Worm (Caenorhabditis elegans) whole organism, young adult: ENCODE measurements around the gene R07B7.6.

Experiments used
- B0035.1 ChIP-seq: sonication (generic microtip); optimal IDR thresholded peaks from 2 replicates; lab custom pipeline; 2016; ENCODE audit warnings: missing genetic modification characterization, mild to moderate bottlenecking, missing compliant biosample characterization, missing genotype, missing genetic modification reagents
- C17E4.6 ChIP-seq: fragments of 200-800 bp; sonication (Bioruptor generic); IDR thresholded peaks from 2 replicates; pipeline ENCODE4 v1.3.6; 2022; ENCODE audit warnings: missing genetic modification reagents, missing genetic modification characterization, missing compliant biosample characterization
- F10E7.11 ChIP-seq: sonication (generic microtip); optimal IDR thresholded peaks from 2 replicates; lab custom pipeline; 2017; ENCODE audit warnings: mild to moderate bottlenecking, missing genetic modification characterization, moderate library complexity, missing compliant biosample characterization
- F23B12.7 ChIP-seq: sonication (generic microtip); optimal IDR thresholded peaks from 2 replicates; lab custom pipeline; 2017; ENCODE audit warnings: missing genetic modification characterization, mild to moderate bottlenecking, missing compliant biosample characterization, antibody characterized with exemption, moderate library complexity; ENCODE audit not compliant: insufficient read depth
- F57C9.4 ChIP-seq: sonication (generic microtip); optimal IDR thresholded peaks from 2 replicates; lab custom pipeline; 2017; ENCODE audit warnings: mild to moderate bottlenecking, missing genetic modification characterization, missing compliant biosample characterization
- T07F8.4 ChIP-seq: sonication (generic microtip); optimal IDR thresholded peaks from 2 replicates; lab custom pipeline; 2016; ENCODE audit warnings: mild to moderate bottlenecking, missing genetic modification characterization, moderate library complexity, missing compliant biosample characterization
- T26A5.8 ChIP-seq: sonication (generic microtip); optimal IDR thresholded peaks from 2 replicates; lab custom pipeline; 2016; ENCODE audit warnings: missing genetic modification characterization, missing compliant biosample characterization
- Y53G8AR.9 ChIP-seq: fragments of 200-800 bp; sonication (Bioruptor generic); conservative IDR thresholded peaks from 2 replicates; pipeline ENCODE4 v1.3.6; 2022; ENCODE audit warnings: missing genetic modification reagents, missing genetic modification characterization, missing compliant biosample characterization
- ZK185.1 ChIP-seq: sonication (generic microtip); optimal IDR thresholded peaks from 2 replicates; lab custom pipeline; 2016; ENCODE audit warnings: mild to moderate bottlenecking, missing genetic modification characterization, missing compliant biosample characterization; ENCODE audit not compliant: poor library complexity, severe bottlenecking
- athp-1 ChIP-seq: sonication (generic microtip); optimal IDR thresholded peaks from 2 replicates; lab custom pipeline; 2017; ENCODE audit warnings: mild to moderate bottlenecking, missing genetic modification characterization, missing compliant biosample characterization
- attf-3 ChIP-seq: fragments of 200-800 bp; sonication (Bioruptor generic); conservative IDR thresholded peaks from 2 replicates; pipeline ENCODE4 v1.3.6; 2022; ENCODE audit warnings: missing genetic modification reagents, missing genetic modification characterization, missing compliant biosample characterization
- cebp-1 ChIP-seq, 2 experiments: fragments of 200-800 bp in 1 of 2; sonication (Bioruptor generic) in 1 of 2; sonication (generic microtip) in 1 of 2; IDR thresholded peaks in 1 of 2; optimal IDR thresholded peaks in 1 of 2; 2 replicates each; pipeline versions ENCODE4 v1.3.6 to Lab custom; 2017 to 2022; ENCODE audit warnings: missing compliant biosample characterization in 2 of 2, missing genetic modification characterization in 2 of 2, mild to moderate bottlenecking in 1 of 2, missing genetic modification reagents in 1 of 2, moderate library complexity in 1 of 2
- die-1 ChIP-seq: sonication (generic microtip); optimal IDR thresholded peaks from 2 replicates; lab custom pipeline; 2016; ENCODE audit warnings: missing genotype, mild to moderate bottlenecking, missing genetic modification characterization, missing compliant biosample characterization
- dox-1 ChIP-seq: fragments of 200-800 bp; sonication (Bioruptor generic); IDR thresholded peaks from 2 replicates; pipeline ENCODE4 v1.3.6; 2022; ENCODE audit warnings: missing genetic modification reagents, missing genetic modification characterization, missing compliant biosample characterization
- dpff-1 ChIP-seq: sonication (generic microtip); optimal IDR thresholded peaks from 2 replicates; lab custom pipeline; 2017; ENCODE audit warnings: mild to moderate bottlenecking, missing genetic modification characterization, missing compliant biosample characterization
- gei-17 ChIP-seq: fragments of 200-800 bp; sonication (Bioruptor generic); optimal IDR thresholded peaks from 2 replicates; lab custom pipeline; 2018; ENCODE audit warnings: mild to moderate bottlenecking, missing genetic modification characterization, missing compliant biosample characterization
- him-1 ChIP-seq: sonication (generic microtip); optimal IDR thresholded peaks from 2 replicates; lab custom pipeline; 2016; ENCODE audit warnings: missing genotype, missing genetic modification reagents, missing genetic modification characterization, missing compliant biosample characterization
- hmg-20 ChIP-seq: fragments of 200-800 bp; sonication (Bioruptor generic); IDR thresholded peaks from 2 replicates; pipeline ENCODE4 v1.3.6; 2022; ENCODE audit warnings: missing genetic modification reagents, missing genetic modification characterization, missing compliant biosample characterization
- lin-40 ChIP-seq: sonication (generic microtip); optimal IDR thresholded peaks from 2 replicates; lab custom pipeline; 2016; ENCODE audit warnings: missing genetic modification characterization, mild to moderate bottlenecking, missing compliant biosample characterization, missing genotype, missing genetic modification reagents
- madf-3 ChIP-seq: fragments of 200-800 bp; sonication (Bioruptor generic); IDR thresholded peaks from 2 replicates; pipeline ENCODE4 v1.3.6; 2022; ENCODE audit warnings: missing genetic modification reagents, missing genetic modification characterization, missing compliant biosample characterization
- madf-8 ChIP-seq: fragments of 200-800 bp; sonication (Bioruptor generic); conservative IDR thresholded peaks from 2 replicates; pipeline ENCODE4 v1.3.6; 2022; ENCODE audit warnings: missing genetic modification reagents, missing genetic modification characterization, missing compliant biosample characterization
- mcd-1 ChIP-seq: fragments of 200-800 bp; sonication (Bioruptor generic); IDR thresholded peaks from 2 replicates; pipeline ENCODE4 v1.3.6; 2022; ENCODE audit warnings: missing genetic modification reagents, missing genetic modification characterization, missing compliant biosample characterization
- mes-4 ChIP-seq: sonication (generic microtip); optimal IDR thresholded peaks from 2 replicates; lab custom pipeline; 2016; ENCODE audit warnings: missing genotype, missing genetic modification characterization, missing compliant biosample characterization
- nhr-27 ChIP-seq: fragments of 200-800 bp; sonication (Bioruptor generic); optimal IDR thresholded peaks from 2 replicates; lab custom pipeline; 2018; ENCODE audit warnings: mild to moderate bottlenecking, missing genetic modification characterization, moderate library complexity, missing compliant biosample characterization
- pbrm-1 ChIP-seq: fragments of 200-800 bp; sonication (Bioruptor generic); IDR thresholded peaks from 2 replicates; pipeline ENCODE4 v1.3.6; 2022; ENCODE audit warnings: missing genetic modification reagents, missing genetic modification characterization, missing compliant biosample characterization
- repo-1 ChIP-seq: sonication (generic microtip); optimal IDR thresholded peaks from 2 replicates; lab custom pipeline; 2017; ENCODE audit warnings: mild to moderate bottlenecking, missing genetic modification characterization, missing compliant biosample characterization
- rpc-1 ChIP-seq, 2 experiments: fragments of 150-350 bp in 1 of 2; sonication (generic microtip) in 1 of 2; optimal IDR thresholded peaks; 2 replicates each; lab custom pipeline; 2014 to 2018; ENCODE audit warnings: missing biosample characterization in 1 of 2, missing genetic modification characterization in 1 of 2, missing genetic modification reagents in 1 of 2, missing genotype in 1 of 2
- snpc-4 ChIP-seq, 5 experiments: fragments of 150-350 bp in 1 of 5; sonication (generic microtip) in 4 of 5; optimal IDR thresholded peaks; 2 replicates each; lab custom pipeline; 2014 to 2018; ENCODE audit warnings: missing genetic modification characterization in 5 of 5, missing biosample characterization in 3 of 5, antibody characterized with exemption in 2 of 5, mild to moderate bottlenecking in 2 of 5, missing compliant biosample characterization in 2 of 5, missing genotype in 2 of 5, moderate library complexity in 2 of 5, missing genetic modification reagents in 1 of 5
- xnd-1 ChIP-seq: sonication (generic microtip); optimal IDR thresholded peaks from 2 replicates; lab custom pipeline; 2016; ENCODE audit warnings: missing genotype, missing genetic modification reagents, missing genetic modification characterization, missing compliant biosample characterization
- zim-3 ChIP-seq: sonication (generic microtip); optimal IDR thresholded peaks from 2 replicates; lab custom pipeline; 2017; ENCODE audit warnings: mild to moderate bottlenecking, missing genetic modification characterization, moderate library complexity, missing compliant biosample characterization
- ztf-3 ChIP-seq: fragments of 200-800 bp; sonication (Bioruptor generic); optimal IDR thresholded peaks from 2 replicates; lab custom pipeline; 2018; ENCODE audit warnings: mild to moderate bottlenecking, missing genetic modification characterization, missing compliant biosample characterization

The R07B7.6 gene

DNA sequence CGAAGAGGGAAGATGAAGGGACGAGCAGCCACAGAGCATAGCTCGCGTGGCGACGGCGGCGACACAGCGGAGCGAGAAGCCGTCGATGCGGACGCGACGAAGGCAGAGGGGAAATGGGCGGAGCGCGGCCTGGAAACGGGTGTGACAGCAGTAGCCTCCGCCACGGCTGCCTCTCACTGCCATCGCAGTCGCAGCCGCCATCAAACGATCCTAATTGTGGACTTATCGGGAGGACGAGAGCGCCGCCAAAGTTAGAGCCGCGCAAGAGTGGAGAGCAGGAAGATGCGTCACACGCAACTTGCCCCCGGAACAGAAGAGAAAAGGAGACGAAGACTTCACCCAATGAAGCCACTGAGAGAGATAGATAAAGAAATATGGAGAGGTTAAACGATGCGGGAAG, 50.5 kb downstream of the R07B7.6 start (continued):
- no peak for TF ChIP-seq Y53G8AR.9 (GFP tag; lab: Robert Waterston, UW)
- TF ChIP-seq dpff-1 (tag; lab: Kevin White, UChicago): no peak
- no peak for TF ChIP-seq die-1 (tag; lab: Kevin White, UChicago)
- TF ChIP-seq hmg-20 (GFP tag; lab: Robert Waterston, UW): no peak
- no peak for TF ChIP-seq F10E7.11 (tag; lab: Kevin White, UChicago)
- no peak for TF ChIP-seq B0035.1 (tag; lab: Kevin White, UChicago)
- TF ChIP-seq dox-1 (GFP tag; lab: Robert Waterston, UW): no peak
- no peak for TF ChIP-seq pbrm-1 (GFP tag; lab: Robert Waterston, UW)
- TF ChIP-seq snpc-4 (GFP tag; optimal IDR thresholded peaks at IDR 0.05; lab: Kevin White, UChicago): no peak
- peak in 1 of 4 experiments; percentile 7 for TF ChIP-seq snpc-4 (tag; optimal IDR thresholded peaks at IDR 0.05; lab: Kevin White, UChicago)
- TF ChIP-seq gei-17 (GFP tag; lab: Kevin White, UChicago): no peak
- no peak for TF ChIP-seq F23B12.7 (tag; lab: Kevin White, UChicago)
- no peak for TF ChIP-seq madf-3 (GFP tag; lab: Robert Waterston, UW)
- TF ChIP-seq zim-3 (tag; lab: Kevin White, UChicago): no peak
- 0 out of 2 replicates have a peak, but pooled peaks have one; percentile 49 for TF ChIP-seq cebp-1 (GFP tag; IDR thresholded peaks at IDR 0.05; lab: Robert Waterston, UW)
- TF ChIP-seq cebp-1 (tag; optimal IDR thresholded peaks at IDR 0.05; lab: Kevin White, UChicago): peak; percentile 10
- no peak for TF ChIP-seq xnd-1 (tag; lab: Kevin White, UChicago)
- TF ChIP-seq lin-40: peak; percentile 23
- TF ChIP-seq him-1 (tag; lab: Kevin White, UChicago): no peak
- TF ChIP-seq athp-1 (tag; lab: Kevin White, UChicago): no peak
- TF ChIP-seq mes-4: no peak
- no peak for TF ChIP-seq F57C9.4
- no peak for TF ChIP-seq ztf-3 (GFP tag; lab: Kevin White, UChicago)
- TF ChIP-seq nhr-27 (tag; lab: Kevin White, UChicago): no peak
- TF ChIP-seq attf-3 (GFP tag; lab: Robert Waterston, UW): no peak
- TF ChIP-seq repo-1 (tag; lab: Kevin White, UChicago): no peak
- no peak for TF ChIP-seq C17E4.6 (GFP tag; lab: Robert Waterston, UW)
- no peak for TF ChIP-seq T07F8.4 (tag; lab: Kevin White, UChicago)
- peak; percentile 28; the same call in 1 of the 2 replicates for TF ChIP-seq mcd-1 (GFP tag; lab: Robert Waterston, UW)
- TF ChIP-seq ZK185.1 (tag; lab: Kevin White, UChicago): no peak
- TF ChIP-seq T26A5.8: no peak
- TF ChIP-seq madf-8 (GFP tag; lab: Robert Waterston, UW): no peak
- TF ChIP-seq rpc-1 (optimal IDR thresholded peaks at IDR 0.05; lab: Kevin White, UChicago): no peak
- no peak for TF ChIP-seq rpc-1 (tag; optimal IDR thresholded peaks at IDR 0.05; lab: Kevin White, UChicago)
